Worm (Caenorhabditis elegans) whole organism, L4 larva: ENCODE results near the gene srj-6.

Source experiments
- dve-1 ChIP-seq: sonication (generic microtip); optimal IDR thresholded peaks from 2 replicates; lab custom pipeline; 2017; ENCODE audit warnings: antibody characterized with exemption, mild to moderate bottlenecking, missing genetic modification characterization, missing compliant biosample characterization; ENCODE audit not compliant: insufficient read depth
- jun-1 ChIP-seq: fragments of 150-350 bp; optimal IDR thresholded peaks from 2 replicates; lab custom pipeline; 2014; ENCODE audit warnings: missing biosample characterization, missing genetic modification reagents, missing genetic modification characterization
- lin-15B ChIP-seq: fragments of 150-350 bp; sonication (generic microtip); optimal IDR thresholded peaks from 3 replicates; lab custom pipeline; 2014; ENCODE audit warnings: missing biosample characterization, missing genetic modification characterization
- pha-4 ChIP-seq, 2 experiments: fragments of 150-350 bp in 1 of 2; fragments of 200-800 bp in 1 of 2; sonication (Bioruptor generic) in 1 of 2; IDR thresholded peaks in 1 of 2; optimal IDR thresholded peaks in 1 of 2; 2 replicates each; pipeline versions ENCODE4 v1.3.6 to Lab custom; 2014 to 2022; ENCODE audit warnings: missing genetic modification characterization in 2 of 2, missing genetic modification reagents in 2 of 2, missing biosample characterization in 1 of 2, missing compliant biosample characterization in 1 of 2
- snpc-1.2 ChIP-seq: fragments of 200-800 bp; sonication (Bioruptor generic); IDR thresholded peaks from 2 replicates; pipeline ENCODE4 v1.3.6; 2022; ENCODE audit warnings: missing genetic modification reagents, missing genetic modification characterization, missing compliant biosample characterization
- unc-62 ChIP-seq, 3 experiments: fragments of 150-350 bp in 1 of 3; sonication (generic microtip); optimal IDR thresholded peaks in 2 of 3; peaks in 1 of 3; 1 replicate in 1 of 3; 2 replicates in 2 of 3; lab custom pipeline; 2014 to 2017; ENCODE audit warnings: missing biosample characterization in 3 of 3, missing genetic modification characterization in 3 of 3, missing genetic modification reagents in 3 of 3, missing genotype in 1 of 3

- TF ChIP-seq unc-62 (GFP tag; optimal IDR thresholded peaks at IDR 0.05 in 1 of 2; lab: Kevin White, UChicago): no peak
- TF ChIP-seq unc-62 (tag; optimal IDR thresholded peaks at IDR 0.05; lab: Kevin White, UChicago): no peak
- TF ChIP-seq dve-1 (tag; lab: Kevin White, UChicago): no peak
- TF ChIP-seq jun-1 (tag; lab: Kevin White, UChicago): no peak
- no peak for TF ChIP-seq pha-4 (GFP tag; IDR thresholded peaks at IDR 0.05; lab: Robert Waterston, UW)
- TF ChIP-seq pha-4 (tag; optimal IDR thresholded peaks at IDR 0.05; lab: Kevin White, UChicago): no peak
- TF ChIP-seq lin-15B (tag; lab: Kevin White, UChicago): no peak
- no peak for TF ChIP-seq snpc-1.2 (GFP tag; lab: Robert Waterston, UW)
These were observed 8.2 kb downstream of the srj-6 start, which contains the start of gene F48G7.12 for ce11 chrV:646129-646528.
